Worm (Caenorhabditis elegans): ENCODE results near the gene Y38C1AA.12.
A peak's percentile ranks its signal among the peaks of the same experiment; 100 is the strongest.

The Y38C1AA.12 gene

DNA sequence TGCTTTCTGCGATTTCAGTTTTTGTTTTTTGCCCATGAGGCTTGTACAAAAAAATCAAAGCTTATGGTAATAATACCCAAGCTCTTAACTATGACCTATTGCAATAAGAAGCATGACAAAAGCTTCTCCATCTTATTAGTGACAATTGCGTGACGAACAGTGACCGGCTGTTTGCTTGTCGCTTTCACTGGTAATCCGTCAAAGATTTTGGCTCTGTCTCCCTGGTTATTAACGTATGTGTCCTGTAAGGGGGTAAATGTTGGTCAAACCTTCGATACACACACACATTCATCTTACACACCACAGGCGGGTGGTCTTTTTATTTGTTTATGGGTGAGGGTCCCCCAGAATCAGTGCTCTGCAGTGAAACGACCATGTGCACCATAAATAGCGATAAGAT lies 17.9 kb upstream of the Y38C1AA.12 start:
- TF ChIP-seq ztf-11 (tag; optimal IDR thresholded peaks at IDR 0.05) (no peak), fos-1 (tag; optimal IDR thresholded peaks at IDR 0.05) (no peak), unc-62 (GFP tag; optimal IDR thresholded peaks at IDR 0.05) (no peak), elt-3 (tag; optimal IDR thresholded peaks at IDR 0.05) (no peak), nhr-23 (tag; optimal IDR thresholded peaks at IDR 0.05) (no peak), nhr-10 (tag; optimal IDR thresholded peaks at IDR 0.05) (no peak), zag-1 (tag; optimal IDR thresholded peaks at IDR 0.05) (no peak)

ce11 chrIV:175698-176097 lies 16.4 kb upstream of the Y38C1AA.12 start:
- TF ChIP-seq elt-1 (tag; optimal IDR thresholded peaks at IDR 0.05) = no peak
- peak; percentile 49 for TF ChIP-seq nhr-25 (tag; optimal IDR thresholded peaks at IDR 0.05)

- no peak for TF ChIP-seq unc-39 (tag; optimal IDR thresholded peaks at IDR 0.05)
- TF ChIP-seq C34F6.9 (tag; optimal IDR thresholded peaks at IDR 0.05) = no peak
- TF ChIP-seq nhr-129 (tag; optimal IDR thresholded peaks at IDR 0.05) = no peak
- TF ChIP-seq nhr-237 (tag; optimal IDR thresholded peaks at IDR 0.05) = no peak
- no peak for TF ChIP-seq snpc-4 (tag; optimal IDR thresholded peaks at IDR 0.05)
- TF ChIP-seq blmp-1 (tag; optimal IDR thresholded peaks at IDR 0.05; ENCODE audit: insufficient read depth) = no peak
- no peak for TF ChIP-seq nhr-10 (tag; optimal IDR thresholded peaks at IDR 0.05)
- no peak for TF ChIP-seq alr-1 (tag; optimal IDR thresholded peaks at IDR 0.05)
- no peak for TF ChIP-seq dmd-4 (tag; optimal IDR thresholded peaks at IDR 0.05)
- no peak for TF ChIP-seq peb-1 (tag; optimal IDR thresholded peaks at IDR 0.05)
- no peak for TF ChIP-seq fos-1 (tag; optimal IDR thresholded peaks at IDR 0.05)
- TF ChIP-seq nhr-6 (tag; optimal IDR thresholded peaks at IDR 0.05) = no peak
- no peak for TF ChIP-seq nhr-25 (tag; optimal IDR thresholded peaks at IDR 0.05)
- TF ChIP-seq lin-39 (tag; optimal IDR thresholded peaks at IDR 0.05) = no peak
- no peak for TF ChIP-seq sem-4 (tag; optimal IDR thresholded peaks at IDR 0.05)
These were observed 14.6 kb upstream of the Y38C1AA.12 start for ce11 chrIV:177487-177886.

DNA sequence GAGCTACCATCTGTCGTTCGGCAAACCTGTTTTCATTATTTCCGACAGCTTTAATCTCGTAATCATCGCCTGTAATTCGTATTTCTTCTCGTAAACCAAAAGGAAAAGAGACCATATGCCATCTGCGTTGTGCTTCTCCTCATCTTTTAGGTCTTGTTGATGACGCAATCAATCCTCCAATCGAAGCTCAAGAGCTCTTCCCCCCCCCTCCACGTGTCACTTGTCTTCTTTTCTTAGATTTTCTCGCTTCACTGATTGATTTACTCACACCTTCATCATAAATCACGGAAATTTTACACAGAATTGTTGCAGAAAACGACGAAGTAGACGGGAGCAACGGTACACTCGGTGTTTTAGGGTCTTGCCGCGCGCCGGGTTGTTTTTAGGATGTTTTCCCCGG lies 13.4 kb upstream of the Y38C1AA.12 start, which contains the start of gene tcl-2:
TSS of gene tcl-2 (plus strand) at position 388 of the 400 bp plus-strand sequence.
- TF ChIP-seq mab-5 (tag; optimal IDR thresholded peaks at IDR 0.05) (no peak), fos-1 (tag; optimal IDR thresholded peaks at IDR 0.05) (no peak)

DNA sequence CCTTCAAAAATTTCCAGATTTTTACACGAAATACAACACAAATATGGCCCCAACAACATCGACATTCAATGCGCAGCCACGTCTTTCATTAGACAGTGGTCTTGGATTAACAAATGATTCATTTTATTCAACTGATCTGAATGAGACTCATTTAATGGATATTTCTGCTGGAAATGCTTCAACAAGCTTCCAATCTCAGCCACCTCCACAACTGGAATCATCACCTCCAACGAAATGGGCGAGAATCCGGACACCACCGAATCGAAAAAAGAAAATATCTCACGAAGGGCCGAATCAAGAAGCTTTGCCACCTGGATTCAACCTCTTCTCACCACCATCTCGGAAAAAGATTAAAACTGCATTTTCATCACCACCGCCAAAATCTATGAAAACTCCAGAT lies 12.4 kb upstream of the Y38C1AA.12 start:
- no peak for TF ChIP-seq lin-39 (tag; optimal IDR thresholded peaks at IDR 0.05)
- TF ChIP-seq unc-39 (tag; optimal IDR thresholded peaks at IDR 0.05) = no peak
- no peak for TF ChIP-seq ztf-1 (GFP tag; conservative IDR thresholded peaks at IDR 0.05)
- no peak for TF ChIP-seq nhr-12 (tag; optimal IDR thresholded peaks at IDR 0.05)
- TF ChIP-seq sem-4 (tag; optimal IDR thresholded peaks at IDR 0.05) = no peak
- no peak for TF ChIP-seq Y55F3AM.14 (GFP tag; optimal IDR thresholded peaks at IDR 0.05)
- TF ChIP-seq nhr-237 (tag; optimal IDR thresholded peaks at IDR 0.05) = no peak
- no peak for TF ChIP-seq ztf-11 (tag; optimal IDR thresholded peaks at IDR 0.05)
- no peak for TF ChIP-seq nhr-25 (tag; optimal IDR thresholded peaks at IDR 0.05)
- TF ChIP-seq unc-55 (GFP tag; optimal IDR thresholded peaks at IDR 0.05) = no peak
- TF ChIP-seq alr-1 (tag; optimal IDR thresholded peaks at IDR 0.05) = no peak
- TF ChIP-seq sma-3 (GFP tag; optimal IDR thresholded peaks at IDR 0.05) = no peak

DNA sequence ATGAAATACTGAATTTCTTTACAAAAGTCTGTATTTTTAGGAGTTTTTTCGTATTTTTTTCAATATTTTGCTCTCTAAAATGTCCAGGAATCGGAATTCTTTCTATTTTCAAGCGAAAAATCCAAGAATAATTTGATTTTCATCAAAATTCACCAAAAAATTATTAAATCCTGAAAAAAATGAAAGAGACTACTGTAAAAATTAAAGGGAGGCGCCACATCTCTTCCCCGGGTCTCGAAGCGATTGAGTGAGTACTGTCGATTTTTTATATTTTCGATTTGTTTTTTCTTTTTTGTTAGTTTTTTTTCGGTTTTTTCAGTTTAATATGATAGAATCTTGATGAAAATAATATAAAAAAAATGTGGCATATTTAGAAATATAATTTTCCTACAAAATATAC lies 8.5 kb upstream of the Y38C1AA.12 start:
- TF ChIP-seq unc-55 (GFP tag; optimal IDR thresholded peaks at IDR 0.05) (no peak), crh-2 (tag; optimal IDR thresholded peaks at IDR 0.05) (no peak), sem-4 (tag; optimal IDR thresholded peaks at IDR 0.05) (no peak)

DNA sequence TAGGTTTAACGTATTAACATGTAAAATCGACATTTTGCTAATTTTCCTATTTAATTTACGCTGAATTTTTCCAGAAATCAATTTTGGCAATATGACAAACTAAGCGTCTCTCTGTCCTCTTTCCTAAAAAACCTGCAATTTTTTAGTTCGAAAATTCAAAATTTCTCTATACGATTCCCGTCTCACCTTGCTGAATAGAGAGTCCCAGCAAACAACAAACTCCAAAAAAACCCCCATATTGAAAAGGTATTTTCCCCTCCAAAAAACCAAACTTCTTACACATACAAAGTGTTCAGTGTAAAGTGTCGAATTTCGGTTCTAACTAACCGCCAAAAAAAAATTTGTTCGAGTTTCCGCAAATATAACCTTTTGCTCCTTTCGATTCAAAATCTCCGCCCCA lies 7.9 kb upstream of the Y38C1AA.12 start, which contains the start of gene pnc-1:
TSS of gene pnc-1 (plus strand) at position 301 of the 400 bp plus-strand sequence.
- TF ChIP-seq lin-39 (tag; optimal IDR thresholded peaks at IDR 0.05) (no peak), ceh-82 (tag; optimal IDR thresholded peaks at IDR 0.05) (no peak), nhr-10 (tag; optimal IDR thresholded peaks at IDR 0.05) (no peak), unc-39 (tag; optimal IDR thresholded peaks at IDR 0.05) (no peak), nhr-11 (tag; optimal IDR thresholded peaks at IDR 0.05) (no peak), Y55F3AM.14 (GFP tag; optimal IDR thresholded peaks at IDR 0.05) (no peak), ama-1 (optimal IDR thresholded peaks at IDR 0.05) (no peak), dmd-4 (tag; optimal IDR thresholded peaks at IDR 0.05) (no peak)

Measured in whole organism, L2 larva.